Fruit fly (Drosophila melanogaster): ENCODE results near the gene IFT57.

Gene IFT57

dm6 chr2L:3532973-3533525 is 2.5 kb downstream of the IFT57 start (continued):
- TF ChIP-seq pfk (GFP tag; optimal IDR thresholded peaks at IDR 0.05) (no peak), nerfin-1 (tag; optimal IDR thresholded peaks at IDR 0.05) (peak; percentile 11), HLH54F (GFP tag; optimal IDR thresholded peaks at IDR 0.05) (no peak), vfl (GFP tag; optimal IDR thresholded peaks at IDR 0.05) (no peak), D19B (GFP tag; optimal IDR thresholded peaks at IDR 0.05) (no peak), CG10654 (GFP tag; optimal IDR thresholded peaks at IDR 0.05) (no peak), yki (optimal IDR thresholded peaks at IDR 0.05) (no peak), Gug (GFP tag; IDR thresholded peaks at IDR 0.05) (no peak; the same call in 3 of the 4 replicates), salm (tag; optimal IDR thresholded peaks at IDR 0.05) (no peak), CG1233 (GFP tag; optimal IDR thresholded peaks at IDR 0.05) (peak; percentile 46), BtbVII (GFP tag; optimal IDR thresholded peaks at IDR 0.05) (no peak), mam (GFP tag; optimal IDR thresholded peaks at IDR 0.05) (no peak), CG7786 (GFP tag; optimal IDR thresholded peaks at IDR 0.05) (peak; percentile 51), abd-A (tag; optimal IDR thresholded peaks at IDR 0.05) (no peak), Spps (tag; optimal IDR thresholded peaks at IDR 0.05) (no peak), Ptx1 (GFP tag; IDR thresholded peaks at IDR 0.05) (peak; percentile 49), ind (GFP tag; optimal IDR thresholded peaks at IDR 0.05) (peak; percentile 37), NfI (GFP tag; optimal IDR thresholded peaks at IDR 0.05) (no peak), sens-2 (GFP tag; IDR thresholded peaks at IDR 0.05) (no peak), so (GFP tag; IDR thresholded peaks at IDR 0.05) (no peak), caup (GFP tag; optimal IDR thresholded peaks at IDR 0.05; ENCODE audit: severe bottlenecking) (no peak), tll (GFP tag; optimal IDR thresholded peaks at IDR 0.05) (peak; percentile 36 to 77), Gsc (GFP tag; IDR thresholded peaks at IDR 0.05) (0 out of 2 replicates have a peak, but pooled peaks have one; percentile 9), row (GFP tag; IDR thresholded peaks at IDR 0.05) (peak; percentile 53), CG10543 (GFP tag; optimal IDR thresholded peaks at IDR 0.05) (no peak), CG8290 (GFP tag; optimal IDR thresholded peaks at IDR 0.05) (no peak), CG8290 (tag; optimal IDR thresholded peaks at IDR 0.05) (no peak), ham (GFP tag; IDR thresholded peaks at IDR 0.05) (no peak), CG14710 (tag; optimal IDR thresholded peaks at IDR 0.05) (peak; percentile 63), CG1529 (GFP tag; optimal IDR thresholded peaks at IDR 0.05) (no peak), Dref (GFP tag; IDR thresholded peaks at IDR 0.05) (no peak), trem (tag; optimal IDR thresholded peaks at IDR 0.05) (peak; percentile 42), ssp (GFP tag; IDR thresholded peaks at IDR 0.05) (peak; percentile 35; the same call in 1 of the 2 replicates), CG13624 (GFP tag; optimal IDR thresholded peaks at IDR 0.05) (no peak), sug (tag; optimal IDR thresholded peaks at IDR 0.05) (no peak), ewg (GFP tag; optimal IDR thresholded peaks at IDR 0.05) (no peak), vvl (GFP tag; IDR thresholded peaks at IDR 0.05) (peak; percentile 38; the same call in 1 of the 2 replicates), Meics (GFP tag; optimal IDR thresholded peaks at IDR 0.05) (no peak), HmgZ (tag; optimal IDR thresholded peaks at IDR 0.05) (no peak), shn (GFP tag; optimal IDR thresholded peaks at IDR 0.05) (peak; percentile 44), Stat92E (GFP tag; optimal IDR thresholded peaks at IDR 0.05) (no peak), Eip74EF (GFP tag; optimal IDR thresholded peaks at IDR 0.05) (no peak), sd (tag; optimal IDR thresholded peaks at IDR 0.05) (no peak), HLH4C (GFP tag; IDR thresholded peaks at IDR 0.05; ENCODE audit: partially characterized antibody) (no peak), CG12236 (GFP tag; optimal IDR thresholded peaks at IDR 0.05) (peak; percentile 22), Atf3 (GFP tag; optimal IDR thresholded peaks at IDR 0.05) (peak; percentile 17), vnd (GFP tag; IDR thresholded peaks at IDR 0.05; ENCODE audit: partially characterized antibody) (no peak), CG18764 (GFP tag; optimal IDR thresholded peaks at IDR 0.05) (no peak), CG13123 (GFP tag; optimal IDR thresholded peaks at IDR 0.05) (peak; percentile 10), unpg (GFP tag; optimal IDR thresholded peaks at IDR 0.05) (peak; percentile 56), CG2120 (GFP tag; optimal IDR thresholded peaks at IDR 0.05) (no peak)
